Worm (Caenorhabditis elegans) whole organism, L2 larva: ENCODE data around the gene T24D3.2.
A peak's percentile ranks its signal among the peaks of the same experiment; 100 is the strongest.

Experiments used
- C34F6.9 ChIP-seq: fragments of 150-350 bp; optimal IDR thresholded peaks from 2 replicates; lab custom pipeline; 2014; ENCODE audit warnings: missing biosample characterization, missing genetic modification characterization
- F13H6.1 ChIP-seq: sonication (generic microtip); optimal IDR thresholded peaks from 2 replicates; lab custom pipeline; 2016; ENCODE audit warnings: missing genetic modification characterization, missing compliant biosample characterization
- R02D3.7 ChIP-seq: fragments of 150-350 bp; optimal IDR thresholded peaks from 2 replicates; lab custom pipeline; 2014; ENCODE audit warnings: missing biosample characterization, missing genetic modification characterization
- Y55F3AM.14 ChIP-seq: fragments of 200-800 bp; sonication (Bioruptor generic); optimal IDR thresholded peaks from 2 replicates; lab custom pipeline; 2018; ENCODE audit warnings: mild to moderate bottlenecking, missing genetic modification characterization, missing compliant biosample characterization
- ZK546.5 ChIP-seq: sonication (generic microtip); optimal IDR thresholded peaks from 2 replicates; lab custom pipeline; 2017; ENCODE audit warnings: missing biosample characterization, missing genetic modification characterization
- ama-1 ChIP-seq: fragments of 150-350 bp; optimal IDR thresholded peaks from 2 replicates; lab custom pipeline; 2018; ENCODE audit warnings: inconsistent platforms
- blmp-1 ChIP-seq: sonication (generic microtip); optimal IDR thresholded peaks from 2 replicates; lab custom pipeline; 2017; ENCODE audit warnings: missing genetic modification characterization, mild to moderate bottlenecking, missing compliant biosample characterization, antibody characterized with exemption, moderate library complexity; ENCODE audit not compliant: insufficient read depth
- ceh-16 ChIP-seq: fragments of 150-350 bp; optimal IDR thresholded peaks from 2 replicates; lab custom pipeline; 2014; ENCODE audit warnings: missing biosample characterization, missing genetic modification characterization
- ceh-82 ChIP-seq: fragments of 150-350 bp; optimal IDR thresholded peaks from 2 replicates; lab custom pipeline; 2014; ENCODE audit warnings: missing biosample characterization, missing genetic modification characterization
- crh-2 ChIP-seq: sonication (generic microtip); optimal IDR thresholded peaks from 2 replicates; lab custom pipeline; 2017; ENCODE audit warnings: missing biosample characterization, missing genetic modification characterization
- dmd-4 ChIP-seq: sonication (generic microtip); optimal IDR thresholded peaks from 2 replicates; lab custom pipeline; 2017; ENCODE audit warnings: missing biosample characterization, missing genetic modification characterization
- egl-27 ChIP-seq: sonication (generic microtip); optimal IDR thresholded peaks from 3 replicates; lab custom pipeline; 2017; ENCODE audit warnings: missing biosample characterization, missing genetic modification reagents, missing genetic modification characterization
- elt-1 ChIP-seq: fragments of 150-350 bp; optimal IDR thresholded peaks from 2 replicates; lab custom pipeline; 2014; ENCODE audit warnings: missing biosample characterization, missing genetic modification characterization
- elt-3 ChIP-seq: sonication (generic microtip); optimal IDR thresholded peaks from 2 replicates; lab custom pipeline; 2017; ENCODE audit warnings: missing biosample characterization, missing genetic modification characterization
- fos-1 ChIP-seq: fragments of 150-350 bp; optimal IDR thresholded peaks from 2 replicates; lab custom pipeline; 2014; ENCODE audit warnings: missing biosample characterization, missing genetic modification characterization
- gmeb-1 ChIP-seq: fragments of 150-350 bp; optimal IDR thresholded peaks from 2 replicates; lab custom pipeline; 2014; ENCODE audit warnings: missing biosample characterization, missing genetic modification characterization
- lin-11 ChIP-seq: fragments of 150-350 bp; sonication (generic microtip); optimal IDR thresholded peaks from 2 replicates; lab custom pipeline; 2014; ENCODE audit warnings: missing biosample characterization, missing genetic modification characterization, inconsistent platforms, mixed read lengths
- lin-13 ChIP-seq: fragments of 150-350 bp; optimal IDR thresholded peaks from 2 replicates; lab custom pipeline; 2014; ENCODE audit warnings: missing biosample characterization, missing genetic modification reagents, missing genetic modification characterization
- lin-39 ChIP-seq: fragments of 150-350 bp; optimal IDR thresholded peaks from 2 replicates; lab custom pipeline; 2014; ENCODE audit warnings: missing biosample characterization, missing genetic modification reagents, missing genetic modification characterization
- lsy-2 ChIP-seq, 2 experiments: fragments of 150-350 bp in 1 of 2; sonication (generic microtip) in 1 of 2; optimal IDR thresholded peaks; 2 replicates each; lab custom pipeline; 2014 to 2017; ENCODE audit warnings: missing biosample characterization in 2 of 2, missing genetic modification characterization in 2 of 2
- mbf-1 ChIP-seq: sonication (generic microtip); optimal IDR thresholded peaks from 2 replicates; lab custom pipeline; 2017; ENCODE audit warnings: missing biosample characterization, missing genetic modification characterization
- mdl-1 ChIP-seq, 2 experiments: fragments of 150-350 bp in 1 of 2; sonication (generic microtip) in 1 of 2; optimal IDR thresholded peaks; 2 replicates each; lab custom pipeline; 2017; ENCODE audit warnings: missing biosample characterization in 2 of 2, missing genetic modification characterization in 2 of 2
- nhr-10 ChIP-seq: sonication (generic microtip); optimal IDR thresholded peaks from 2 replicates; lab custom pipeline; 2017; ENCODE audit warnings: missing biosample characterization, missing genetic modification characterization
- nhr-11 ChIP-seq: fragments of 150-350 bp; optimal IDR thresholded peaks from 2 replicates; lab custom pipeline; 2014; ENCODE audit warnings: missing biosample characterization, missing genetic modification characterization
- nhr-12 ChIP-seq: fragments of 150-350 bp; optimal IDR thresholded peaks from 2 replicates; lab custom pipeline; 2014; ENCODE audit warnings: missing biosample characterization, missing genetic modification characterization
- nhr-129 ChIP-seq: fragments of 150-350 bp; optimal IDR thresholded peaks from 2 replicates; lab custom pipeline; 2014; ENCODE audit warnings: missing biosample characterization, missing genetic modification characterization
- nhr-21 ChIP-seq: fragments of 150-350 bp; optimal IDR thresholded peaks from 2 replicates; lab custom pipeline; 2014; ENCODE audit warnings: missing biosample characterization, missing genetic modification characterization
- nhr-23 ChIP-seq: fragments of 150-350 bp; optimal IDR thresholded peaks from 2 replicates; lab custom pipeline; 2014; ENCODE audit warnings: missing biosample characterization, missing genetic modification reagents, missing genetic modification characterization
- nhr-237 ChIP-seq: fragments of 150-350 bp; optimal IDR thresholded peaks from 2 replicates; lab custom pipeline; 2014; ENCODE audit warnings: missing biosample characterization, missing genetic modification characterization
- nhr-25 ChIP-seq: fragments of 150-350 bp; sonication (generic microtip); optimal IDR thresholded peaks from 3 replicates; lab custom pipeline; 2014; ENCODE audit warnings: missing biosample characterization, missing genetic modification characterization
- nhr-6 ChIP-seq: fragments of 150-350 bp; optimal IDR thresholded peaks from 2 replicates; lab custom pipeline; 2014; ENCODE audit warnings: missing biosample characterization, missing genetic modification characterization
- nhr-77 ChIP-seq: fragments of 150-350 bp; optimal IDR thresholded peaks from 2 replicates; lab custom pipeline; 2014; ENCODE audit warnings: missing biosample characterization, missing genetic modification characterization
- peb-1 ChIP-seq: fragments of 150-350 bp; optimal IDR thresholded peaks from 2 replicates; lab custom pipeline; 2014; ENCODE audit warnings: missing biosample characterization, missing genetic modification characterization
- sem-4 ChIP-seq: fragments of 150-350 bp; optimal IDR thresholded peaks from 2 replicates; lab custom pipeline; 2014; ENCODE audit warnings: missing biosample characterization, missing genetic modification reagents, missing genetic modification characterization
- skn-1 ChIP-seq: sonication (generic microtip); optimal IDR thresholded peaks from 2 replicates; lab custom pipeline; 2017; ENCODE audit warnings: missing biosample characterization, missing genetic modification characterization
- sma-3 ChIP-seq: sonication (generic microtip); optimal IDR thresholded peaks from 2 replicates; lab custom pipeline; 2016; ENCODE audit warnings: missing genetic modification reagents, missing genetic modification characterization, missing compliant biosample characterization
- sma-9 ChIP-seq, 2 experiments: fragments of 150-350 bp in 1 of 2; sonication (generic microtip) in 1 of 2; optimal IDR thresholded peaks; 2 replicates each; lab custom pipeline; 2014 to 2016; ENCODE audit warnings: missing genetic modification characterization in 2 of 2, mild to moderate bottlenecking in 1 of 2, missing biosample characterization in 1 of 2, missing compliant biosample characterization in 1 of 2, missing genetic modification reagents in 1 of 2, moderate library complexity in 1 of 2
- snpc-4 ChIP-seq: fragments of 150-350 bp; optimal IDR thresholded peaks from 2 replicates; lab custom pipeline; 2014; ENCODE audit warnings: missing biosample characterization, missing genetic modification characterization
- unc-39 ChIP-seq: fragments of 150-350 bp; optimal IDR thresholded peaks from 2 replicates; lab custom pipeline; 2014; ENCODE audit warnings: missing biosample characterization, missing genetic modification characterization
- unc-55 ChIP-seq: fragments of 150-350 bp; sonication (generic microtip); optimal IDR thresholded peaks from 3 replicates; lab custom pipeline; 2014; ENCODE audit warnings: missing biosample characterization, missing genetic modification reagents, missing genetic modification characterization
- unc-62 ChIP-seq: fragments of 150-350 bp; optimal IDR thresholded peaks from 2 replicates; lab custom pipeline; 2014; ENCODE audit warnings: missing biosample characterization, missing genetic modification reagents, missing genetic modification characterization
- ztf-1 ChIP-seq: fragments of 200-800 bp; sonication (Bioruptor generic); conservative IDR thresholded peaks from 2 replicates; pipeline ENCODE4 v1.3.6; 2022; ENCODE audit warnings: missing genetic modification characterization, missing compliant biosample characterization
- ztf-11 ChIP-seq: sonication (generic microtip); optimal IDR thresholded peaks from 2 replicates; lab custom pipeline; 2017; ENCODE audit warnings: missing biosample characterization, missing genetic modification characterization
- ztf-4 ChIP-seq: fragments of 150-350 bp; optimal IDR thresholded peaks from 2 replicates; lab custom pipeline; 2014; ENCODE audit warnings: missing biosample characterization, missing genetic modification characterization

T24D3.2 gene

DNA sequence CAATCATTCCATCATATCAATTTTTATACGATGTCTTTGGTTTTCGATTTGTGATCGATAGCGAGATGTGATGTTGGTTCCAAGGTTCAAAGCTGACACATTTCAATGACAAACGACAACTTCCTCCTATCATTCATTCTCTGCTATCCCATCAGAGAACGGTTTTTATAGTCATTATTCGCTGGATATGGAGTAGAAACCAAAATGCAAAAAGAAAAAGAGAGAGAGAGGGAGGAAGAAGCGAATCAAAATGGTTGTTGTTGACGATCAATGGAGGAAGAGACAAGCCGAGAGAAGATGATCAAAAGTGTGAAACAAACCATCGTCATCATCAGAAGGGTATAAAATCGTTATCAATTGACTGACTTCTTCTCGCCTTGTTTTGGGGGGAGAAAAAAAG, at the start of gene T24D3.2:
TSS of gene T24D3.2 (plus strand) at position 304 of the 400 bp plus-strand sequence.
- TF ChIP-seq lin-39 (tag; lab: Kevin White, UChicago) (no peak), blmp-1 (tag; lab: Kevin White, UChicago) (peak; percentile 14), peb-1 (tag; lab: Kevin White, UChicago) (no peak), ceh-82 (tag; lab: Kevin White, UChicago) (no peak), gmeb-1 (tag; lab: Kevin White, UChicago) (no peak), ama-1 (lab: Kevin White, UChicago) (no peak), ZK546.5 (tag; lab: Kevin White, UChicago) (no peak), nhr-23 (tag; lab: Kevin White, UChicago) (no peak), nhr-77 (tag; lab: Kevin White, UChicago) (no peak), elt-3 (tag; lab: Kevin White, UChicago) (no peak), mdl-1 (tag; optimal IDR thresholded peaks at IDR 0.05; lab: Kevin White, UChicago) (peak in 1 of 2 experiments; percentile 24), unc-55 (no peak), unc-62 (no peak), nhr-21 (tag; lab: Kevin White, UChicago) (peak; percentile 91), nhr-10 (tag; lab: Kevin White, UChicago) (no peak), elt-1 (tag; lab: Kevin White, UChicago) (no peak), lin-11 (no peak), nhr-237 (tag; lab: Kevin White, UChicago) (no peak), egl-27 (peak; percentile 63), sem-4 (no peak), nhr-11 (tag; lab: Kevin White, UChicago) (no peak), ceh-16 (tag; lab: Kevin White, UChicago) (no peak), fos-1 (tag; lab: Kevin White, UChicago) (peak; percentile 13), dmd-4 (no peak), nhr-6 (tag; lab: Kevin White, UChicago) (no peak), nhr-129 (tag; lab: Kevin White, UChicago) (no peak), ztf-11 (tag; lab: Kevin White, UChicago) (no peak), Y55F3AM.14 (no peak), C34F6.9 (tag; lab: Kevin White, UChicago) (no peak), ztf-1 (GFP tag; lab: Robert Waterston, UW) (no peak), sma-9 (GFP tag; optimal IDR thresholded peaks at IDR 0.05; lab: Kevin White, UChicago) (peak; percentile 87), sma-9 (tag; optimal IDR thresholded peaks at IDR 0.05; lab: Kevin White, UChicago) (no peak), R02D3.7 (tag; lab: Kevin White, UChicago) (no peak), lsy-2 (tag; optimal IDR thresholded peaks at IDR 0.05; lab: Kevin White, UChicago) (no peak), crh-2 (peak; percentile 19), mbf-1 (tag; lab: Kevin White, UChicago) (no peak), snpc-4 (tag; lab: Kevin White, UChicago) (no peak), F13H6.1 (tag; lab: Kevin White, UChicago) (no peak), lin-13 (GFP tag; lab: Kevin White, UChicago) (no peak), ztf-4 (tag; lab: Kevin White, UChicago) (no peak), sma-3 (GFP tag; lab: Kevin White, UChicago) (peak; percentile 88), nhr-25 (tag; lab: Kevin White, UChicago) (peak; percentile 74), unc-39 (no peak), nhr-12 (tag; lab: Kevin White, UChicago) (no peak)

DNA sequence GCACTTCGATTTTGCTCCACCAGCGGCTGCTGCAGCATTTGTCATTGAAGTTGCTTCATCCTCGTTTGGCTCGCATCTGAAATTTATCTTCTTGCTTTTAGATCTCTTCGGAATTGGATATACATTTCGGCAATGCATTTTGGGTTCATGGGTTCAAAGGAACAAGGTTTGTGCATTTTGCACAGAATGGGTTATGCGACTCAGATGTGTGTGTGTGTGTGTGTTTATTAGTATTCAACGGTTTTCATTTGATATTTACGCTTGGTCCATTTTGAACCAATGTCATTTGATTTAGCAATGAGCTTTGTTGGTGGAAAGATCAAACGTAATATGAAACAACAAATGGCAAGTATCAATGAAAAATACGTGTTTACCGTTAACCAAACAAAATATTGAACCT, 49.7 kb upstream of the T24D3.2 start:
- no peak for TF ChIP-seq blmp-1 (tag; lab: Kevin White, UChicago)
- TF ChIP-seq ztf-11 (tag; lab: Kevin White, UChicago), result no peak
- no peak for TF ChIP-seq skn-1 (tag; lab: Kevin White, UChicago)
- no peak for TF ChIP-seq sma-3 (GFP tag; lab: Kevin White, UChicago)
- no peak for TF ChIP-seq snpc-4 (tag; lab: Kevin White, UChicago)
- TF ChIP-seq F13H6.1 (tag; lab: Kevin White, UChicago), result no peak
- TF ChIP-seq nhr-77 (tag; lab: Kevin White, UChicago), result no peak
- no peak for TF ChIP-seq dmd-4
